Worm (Caenorhabditis elegans): ENCODE measurements around the gene R160.12.

R160.12 gene

ce11 chrX:4371413-4371812, 6.2 kb downstream of the R160.12 start, which contains the start of gene R160.13:
TSS of gene R160.13 (minus strand) at chrX:4371513.
- TF ChIP-seq fkh-2 (tag; optimal IDR thresholded peaks at IDR 0.05) (no peak), skn-1 (tag; optimal IDR thresholded peaks at IDR 0.05) (no peak), R02D3.7 (tag; optimal IDR thresholded peaks at IDR 0.05) (no peak), elt-2 (tag; optimal IDR thresholded peaks at IDR 0.05) (no peak), tbx-2 (tag; optimal IDR thresholded peaks at IDR 0.05) (no peak), fos-1 (tag; optimal IDR thresholded peaks at IDR 0.05) (no peak), ceh-28 (tag; optimal IDR thresholded peaks at IDR 0.05) (no peak)

DNA sequence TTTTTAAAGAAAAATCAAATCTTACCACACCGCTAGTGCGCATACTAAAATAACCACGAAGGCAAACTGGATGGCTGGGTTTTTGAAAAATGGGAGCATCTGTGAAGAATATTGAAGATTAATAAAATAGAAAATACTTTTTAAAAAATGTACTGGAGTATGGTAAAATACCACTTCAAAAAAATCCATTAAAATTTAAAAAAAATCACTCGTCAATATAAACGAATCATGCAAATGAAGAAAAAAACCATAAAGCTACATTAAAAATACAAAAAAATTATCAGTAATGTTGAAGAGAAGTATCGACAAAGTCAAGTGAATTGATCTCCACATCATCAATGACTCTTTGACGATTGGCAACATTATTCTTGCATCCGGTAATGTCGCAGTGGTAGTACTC, 6.8 kb downstream of the R160.12 start, which contains the start of gene R160.5:
Gene R160.5 (minus strand): TSS at position 101 of the 400 bp plus-strand sequence.
- TF ChIP-seq ceh-82 (tag; optimal IDR thresholded peaks at IDR 0.05) (no peak), hmg-11 (tag; optimal IDR thresholded peaks at IDR 0.05) (no peak), nhr-67 (tag; optimal IDR thresholded peaks at IDR 0.05) (no peak), unc-62 (GFP tag; optimal IDR thresholded peaks at IDR 0.05) (no peak), nhr-76 (tag; optimal IDR thresholded peaks at IDR 0.05) (no peak), nhr-25 (tag; optimal IDR thresholded peaks at IDR 0.05) (no peak), egl-27 (tag; optimal IDR thresholded peaks at IDR 0.05) (no peak), daf-12 (tag; optimal IDR thresholded peaks at IDR 0.05) (no peak), mdl-1 (tag; optimal IDR thresholded peaks at IDR 0.05) (no peak), nhr-23 (tag; optimal IDR thresholded peaks at IDR 0.05) (no peak), sea-2 (GFP tag; optimal IDR thresholded peaks at IDR 0.05) (no peak), elt-3 (tag; optimal IDR thresholded peaks at IDR 0.05) (no peak), nhr-28 (tag; optimal IDR thresholded peaks at IDR 0.05) (no peak)

- TF ChIP-seq mml-1 (tag; optimal IDR thresholded peaks at IDR 0.05) (no peak), sea-2 (GFP tag; optimal IDR thresholded peaks at IDR 0.05) (no peak), elt-3 (tag; optimal IDR thresholded peaks at IDR 0.05) (no peak), nhr-12 (tag; optimal IDR thresholded peaks at IDR 0.05) (no peak), fkh-10 (GFP tag; optimal IDR thresholded peaks at IDR 0.05) (no peak), R02D3.7 (tag; optimal IDR thresholded peaks at IDR 0.05) (no peak), aly-2 (tag; optimal IDR thresholded peaks at IDR 0.05) (no peak), ceh-28 (tag; optimal IDR thresholded peaks at IDR 0.05) (no peak), lin-39 (tag; optimal IDR thresholded peaks at IDR 0.05) (no peak), nhr-77 (tag; optimal IDR thresholded peaks at IDR 0.05) (no peak), lsy-12 (tag; optimal IDR thresholded peaks at IDR 0.05) (no peak), ztf-11 (tag; optimal IDR thresholded peaks at IDR 0.05) (no peak), skn-1 (tag; optimal IDR thresholded peaks at IDR 0.05) (no peak), elt-1 (tag; optimal IDR thresholded peaks at IDR 0.05) (no peak), eor-1 (tag; optimal IDR thresholded peaks at IDR 0.05) (no peak), snpc-4 (tag; optimal IDR thresholded peaks at IDR 0.05) (no peak), daf-12 (tag; optimal IDR thresholded peaks at IDR 0.05) (no peak)
Observed at ce11 chrX:4368800-4369199, 8.8 kb downstream of the R160.12 start, which contains the start of gene R160.4. TSS of gene R160.4 (minus strand) at chrX:4368900.

ce11 chrX:4367414-4367813, 10.2 kb downstream of the R160.12 start, which contains the start of gene R160.10:
TSS of gene R160.10 (minus strand) at chrX:4367514.
- TF ChIP-seq zag-1 (tag; optimal IDR thresholded peaks at IDR 0.05), result no peak
- TF ChIP-seq tbx-2 (tag; optimal IDR thresholded peaks at IDR 0.05), result no peak
- TF ChIP-seq daf-12 (tag; optimal IDR thresholded peaks at IDR 0.05), result no peak

ce11 chrX:4366231-4366630, 11.4 kb downstream of the R160.12 start, which contains the start of gene R160.3:
TSS of gene R160.3 (minus strand) at chrX:4366331.
- TF ChIP-seq ceh-82 (tag; optimal IDR thresholded peaks at IDR 0.05) (no peak), fkh-2 (tag; optimal IDR thresholded peaks at IDR 0.05) (no peak), mdl-1 (tag; optimal IDR thresholded peaks at IDR 0.05) (no peak), fkh-10 (GFP tag; optimal IDR thresholded peaks at IDR 0.05) (no peak), nhr-43 (tag; optimal IDR thresholded peaks at IDR 0.05; ENCODE audit: poor library complexity, severe bottlenecking) (no peak), nhr-28 (tag; optimal IDR thresholded peaks at IDR 0.05) (no peak), daf-12 (tag; optimal IDR thresholded peaks at IDR 0.05) (no peak), nhr-25 (tag; optimal IDR thresholded peaks at IDR 0.05) (no peak), ztf-4 (tag; optimal IDR thresholded peaks at IDR 0.05) (no peak), hmg-11 (tag; optimal IDR thresholded peaks at IDR 0.05) (no peak)

Data from whole organism, L3 larva.